Worm (Caenorhabditis elegans) whole organism, L3 larva: Measurements from ENCODE around the gene B0507.4.

Source experiments
- ama-1 ChIP-seq: fragments of 150-350 bp; optimal IDR thresholded peaks from 2 replicates; lab custom pipeline; 2018
- ceh-82 ChIP-seq: fragments of 150-350 bp; optimal IDR thresholded peaks from 2 replicates; lab custom pipeline; 2014; ENCODE audit warnings: missing biosample characterization, missing genetic modification characterization
- elt-1 ChIP-seq: fragments of 150-350 bp; optimal IDR thresholded peaks from 2 replicates; lab custom pipeline; 2014; ENCODE audit warnings: missing biosample characterization, missing genetic modification characterization
- eor-1 ChIP-seq, 2 experiments: fragments of 150-350 bp; optimal IDR thresholded peaks; 2 replicates each; lab custom pipeline; 2014 to 2018; ENCODE audit warnings: missing biosample characterization in 2 of 2, missing genetic modification characterization in 2 of 2
- nhr-77 ChIP-seq: fragments of 150-350 bp; optimal IDR thresholded peaks from 2 replicates; lab custom pipeline; 2014; ENCODE audit warnings: missing biosample characterization, missing genetic modification characterization
- pha-4 ChIP-seq: fragments of 150-350 bp; optimal IDR thresholded peaks from 2 replicates; lab custom pipeline; 2014; ENCODE audit warnings: missing biosample characterization, missing genetic modification reagents, missing genetic modification characterization
- pqm-1 ChIP-seq: fragments of 150-350 bp; optimal IDR thresholded peaks from 2 replicates; lab custom pipeline; 2017; ENCODE audit warnings: missing biosample characterization, missing genetic modification characterization, inconsistent platforms
- skn-1 ChIP-seq: fragments of 150-350 bp; optimal IDR thresholded peaks from 2 replicates; lab custom pipeline; 2014; ENCODE audit warnings: missing biosample characterization, missing genetic modification characterization
- snpc-4 ChIP-seq: fragments of 150-350 bp; optimal IDR thresholded peaks from 2 replicates; lab custom pipeline; 2014; ENCODE audit warnings: missing biosample characterization, missing genetic modification characterization
- unc-62 ChIP-seq: fragments of 150-350 bp; sonication (generic microtip); optimal IDR thresholded peaks from 4 replicates; lab custom pipeline; 2014; ENCODE audit warnings: missing biosample characterization, missing genetic modification reagents, missing genetic modification characterization
- zag-1 ChIP-seq: fragments of 150-350 bp; optimal IDR thresholded peaks from 2 replicates; lab custom pipeline; 2014; ENCODE audit warnings: missing biosample characterization, missing genetic modification characterization

ce11 chrV:8792814-8793213, 38.0 kb downstream of the B0507.4 start:
- TF ChIP-seq zag-1 = no peak
- no peak for TF ChIP-seq ama-1
- TF ChIP-seq pqm-1 = no peak
- no peak for TF ChIP-seq unc-62 (GFP tag; lab: Kevin White, UChicago)
- no peak for TF ChIP-seq snpc-4 (tag; lab: Kevin White, UChicago)
- no peak for TF ChIP-seq ceh-82 (tag; lab: Kevin White, UChicago)
- no peak for TF ChIP-seq eor-1 (tag; optimal IDR thresholded peaks at IDR 0.05; lab: Kevin White, UChicago)
- no peak for TF ChIP-seq nhr-77 (tag; lab: Kevin White, UChicago)
- no peak for TF ChIP-seq skn-1 (tag; lab: Kevin White, UChicago)
- TF ChIP-seq elt-1 (tag; lab: Kevin White, UChicago) = no peak
- TF ChIP-seq pha-4 (tag; lab: Kevin White, UChicago) = no peak
